Fruit fly (Drosophila melanogaster): ENCODE results near the gene CG3557.
A peak's percentile ranks its signal among the peaks of the same experiment; 100 is the strongest.

The CG3557 gene

DNA sequence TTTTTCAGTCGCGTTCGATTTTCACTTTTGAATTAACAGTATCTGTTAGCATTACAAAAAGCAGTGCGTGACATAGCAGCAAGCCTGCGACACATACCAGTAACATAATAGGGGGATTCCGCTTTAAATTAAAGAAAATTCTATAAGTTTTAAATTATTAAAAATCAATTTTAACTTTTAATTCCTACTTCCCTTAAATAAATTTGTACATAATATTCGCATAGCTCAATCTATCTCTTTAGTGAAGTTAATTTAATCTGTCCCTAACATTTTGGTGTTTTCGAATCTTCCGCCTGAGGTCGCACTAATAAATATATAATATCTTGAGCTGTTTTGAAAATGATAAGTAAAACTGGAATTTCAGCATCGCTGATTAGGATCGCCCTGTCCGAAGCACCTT is 34.9 kb upstream of the CG3557 start, which contains the start of gene CG9886:
CG9886 (plus strand) TSS at position 341 of the 400 bp plus-strand sequence.
- TF ChIP-seq lz (GFP tag; optimal IDR thresholded peaks at IDR 0.05) (peak; percentile 52), CG16779 (tag; optimal IDR thresholded peaks at IDR 0.05) (no peak), salr (GFP tag; optimal IDR thresholded peaks at IDR 0.05) (peak in 1 of 2 experiments; percentile 25), esn (GFP tag; optimal IDR thresholded peaks at IDR 0.05) (peak; percentile 67), Gug (GFP tag; IDR thresholded peaks at IDR 0.05) (no peak), CG11294 (GFP tag; IDR thresholded peaks at IDR 0.05) (no peak), Smox (GFP tag; optimal IDR thresholded peaks at IDR 0.05) (peak; percentile 62), fkh (GFP tag; optimal IDR thresholded peaks at IDR 0.05) (no peak), cyc (GFP tag; optimal IDR thresholded peaks at IDR 0.05) (peak; percentile 42), CG10631 (GFP tag; optimal IDR thresholded peaks at IDR 0.05) (peak; percentile 43), Sox14 (GFP tag; optimal IDR thresholded peaks at IDR 0.05) (peak; percentile 34), CG3919 (GFP tag; optimal IDR thresholded peaks at IDR 0.05) (peak; percentile 41), CG11902 (GFP tag; optimal IDR thresholded peaks at IDR 0.05) (no peak), Hr39 (GFP tag; optimal IDR thresholded peaks at IDR 0.05) (peak; percentile 34), Hr38 (GFP tag; optimal IDR thresholded peaks at IDR 0.05) (no peak), Blimp-1 (GFP tag; optimal IDR thresholded peaks at IDR 0.05) (no peak), Sox15 (GFP tag; optimal IDR thresholded peaks at IDR 0.05) (no peak), CG6163 (GFP tag; IDR thresholded peaks at IDR 0.05) (0 out of 3 replicates have a peak, but pooled peaks have one; percentile 11), CG6792 (GFP tag; optimal IDR thresholded peaks at IDR 0.05) (peak; percentile 39), CG1621 (tag; optimal IDR thresholded peaks at IDR 0.05) (no peak), pdm3 (GFP tag; optimal IDR thresholded peaks at IDR 0.05) (peak; percentile 60), Eip75B (GFP tag; optimal IDR thresholded peaks at IDR 0.05) (peak; percentile 23), CG10669 (GFP tag; optimal IDR thresholded peaks at IDR 0.05) (peak; percentile 43), net (GFP tag; optimal IDR thresholded peaks at IDR 0.05) (peak; percentile 22), fd59A (GFP tag; optimal IDR thresholded peaks at IDR 0.05) (no peak), acj6 (GFP tag; optimal IDR thresholded peaks at IDR 0.05) (peak; percentile 55), Sox102F (GFP tag; optimal IDR thresholded peaks at IDR 0.05) (peak; percentile 36), Hr4 (GFP tag; optimal IDR thresholded peaks at IDR 0.05) (peak; percentile 44), CG32006 (GFP tag; optimal IDR thresholded peaks at IDR 0.05) (peak; percentile 50), CG8119 (GFP tag; IDR thresholded peaks at IDR 0.05) (peak; percentile 47; the same call in 2 of the 3 replicates), CG4318 (GFP tag; optimal IDR thresholded peaks at IDR 0.05) (no peak), Ets96B (tag; optimal IDR thresholded peaks at IDR 0.05) (peak; percentile 58), dsx (GFP tag; optimal IDR thresholded peaks at IDR 0.05; ENCODE audit: poor library complexity, severe bottlenecking) (no peak), CG7368 (GFP tag; optimal IDR thresholded peaks at IDR 0.05) (no peak), Eip93F (GFP tag; optimal IDR thresholded peaks at IDR 0.05) (no peak), ss (GFP tag; optimal IDR thresholded peaks at IDR 0.05) (no peak), CG6276 (GFP tag; optimal IDR thresholded peaks at IDR 0.05) (no peak), Met (GFP tag; optimal IDR thresholded peaks at IDR 0.05) (peak; percentile 29), topi (GFP tag; optimal IDR thresholded peaks at IDR 0.05) (peak; percentile 33), CG6808 (GFP tag; optimal IDR thresholded peaks at IDR 0.05) (no peak), Eip78C (GFP tag) (peak; percentile 87), spab (GFP tag; optimal IDR thresholded peaks at IDR 0.05) (no peak), achi (GFP tag; optimal IDR thresholded peaks at IDR 0.05) (peak; percentile 45), CG6854 (GFP tag; optimal IDR thresholded peaks at IDR 0.05) (no peak), Ets21C (GFP tag; optimal IDR thresholded peaks at IDR 0.05) (peak; percentile 7), eg (GFP tag; IDR thresholded peaks at IDR 0.05) (peak; percentile 63), CG9139 (GFP tag; optimal IDR thresholded peaks at IDR 0.05) (no peak), CG8632 (GFP tag; optimal IDR thresholded peaks at IDR 0.05) (peak; percentile 33), vri (GFP tag; optimal IDR thresholded peaks at IDR 0.05) (peak; percentile 37), CG11762 (GFP tag; optimal IDR thresholded peaks at IDR 0.05; ENCODE audit: insufficient read depth) (no peak), dac (GFP tag; optimal IDR thresholded peaks at IDR 0.05) (no peak), svp (GFP tag) (peak; percentile 80)

All from whole organism, prepupa.